Comparison of ENCODE assay signal across 5 fruit fly cellular contexts in genomic region chr3R:21269923-21270322, dm6.
TF ChIP-seq lines count a peak whose summit lies in the region.

Gene AP-2sigma, minus strand, starts transcription at chr3R:21270075.
Gene Idi, plus strand, starts transcription at chr3R:21270126.

- TF ChIP-seq CTCF in whole organism, embryonic (GFP tag; optimal IDR thresholded peaks at IDR 0.05; lab: Kevin White, UChicago): no peak

TF ChIP-seq in whole organism, adult, 20 proteins besides CTCF, POLR2A, EP300 and RAD21 (continues in another document):
- TF ChIP-seq toe (GFP tag; optimal IDR thresholded peaks at IDR 0.05; lab: Kevin White, UChicago) (no peak), pad (GFP tag; optimal IDR thresholded peaks at IDR 0.05; lab: Kevin White, UChicago) (peak; percentile 58), CG12768 (GFP tag; optimal IDR thresholded peaks at IDR 0.05; lab: Kevin White, UChicago) (peak; percentile 22), CG1620 (GFP tag; optimal IDR thresholded peaks at IDR 0.05; lab: Kevin White, UChicago) (peak; percentile 55), cnc (optimal IDR thresholded peaks at IDR 0.05; lab: Kevin White, UChicago) (no peak), Clk (GFP tag; optimal IDR thresholded peaks at IDR 0.05; lab: Kevin White, UChicago) (peak; percentile 47), CG14711 (tag; optimal IDR thresholded peaks at IDR 0.05; lab: Kevin White, UChicago) (peak; percentile 26), cic (GFP tag; optimal IDR thresholded peaks at IDR 0.05; lab: Kevin White, UChicago) (peak; percentile 63), Crg-1 (GFP tag; optimal IDR thresholded peaks at IDR 0.05; lab: Kevin White, UChicago) (peak; percentile 65), tj (GFP tag; optimal IDR thresholded peaks at IDR 0.05; lab: Kevin White, UChicago) (peak; percentile 26), ovo (GFP tag; optimal IDR thresholded peaks at IDR 0.05; lab: Kevin White, UChicago) (no peak), kay (GFP tag; lab: Kevin White, UChicago; ENCODE audit: borderline replicate concordance) (no peak), Mnt (GFP tag; optimal IDR thresholded peaks at IDR 0.05; lab: Kevin White, UChicago) (peak; percentile 55), CG7101 (tag; optimal IDR thresholded peaks at IDR 0.05; lab: Kevin White, UChicago) (peak; percentile 51), CG5204 (GFP tag; optimal IDR thresholded peaks at IDR 0.05; lab: Kevin White, UChicago) (no peak), Hr96 (GFP tag; optimal IDR thresholded peaks at IDR 0.05; lab: Kevin White, UChicago) (no peak), CG33017 (tag; optimal IDR thresholded peaks at IDR 0.05; lab: Kevin White, UChicago) (peak; percentile 11), bab1 (GFP tag; optimal IDR thresholded peaks at IDR 0.05; lab: Kevin White, UChicago) (peak; percentile 31)

TF ChIP-seq in whole organism, embryonic, 481 proteins besides CTCF, POLR2A, EP300 and RAD21 (continues in another document):
- no peak for TF ChIP-seq CG16779 (GFP tag; IDR thresholded peaks at IDR 0.05; lab: Robert Waterston, UW)
- peak; percentile 36 for TF ChIP-seq zfh2 (GFP tag; optimal IDR thresholded peaks at IDR 0.05; lab: Kevin White, UChicago)
- TF ChIP-seq tgo (GFP tag; IDR thresholded peaks at IDR 0.05; lab: Robert Waterston, UW): no peak
- TF ChIP-seq ab (GFP tag; optimal IDR thresholded peaks at IDR 0.05; lab: Kevin White, UChicago): no peak
- TF ChIP-seq pnt (GFP tag; optimal IDR thresholded peaks at IDR 0.05; lab: Kevin White, UChicago): no peak
- TF ChIP-seq Vsx1 (GFP tag; optimal IDR thresholded peaks at IDR 0.05; lab: Kevin White, UChicago): no peak
- TF ChIP-seq CG4424 (GFP tag; optimal IDR thresholded peaks at IDR 0.05; lab: Kevin White, UChicago): peak; percentile 9
- no peak for TF ChIP-seq grn (GFP tag; optimal IDR thresholded peaks at IDR 0.05; lab: Kevin White, UChicago)
- no peak for TF ChIP-seq sd (tag; optimal IDR thresholded peaks at IDR 0.05; lab: Kevin White, UChicago)
- no peak for TF ChIP-seq CG7745 (tag; optimal IDR thresholded peaks at IDR 0.05; lab: Kevin White, UChicago)
- TF ChIP-seq row (GFP tag; IDR thresholded peaks at IDR 0.05; lab: Robert Waterston, UW): peak; percentile 30; the same call in 1 of the 3 replicates
- no peak for TF ChIP-seq CG12299 (tag; optimal IDR thresholded peaks at IDR 0.05; lab: Kevin White, UChicago)
- TF ChIP-seq twi (tag; optimal IDR thresholded peaks at IDR 0.05; lab: Kevin White, UChicago): peak; percentile 3
- no peak for TF ChIP-seq CG8765 (GFP tag; IDR thresholded peaks at IDR 0.05; lab: Robert Waterston, UW)
- 0 out of 2 replicates have a peak, but pooled peaks have one; percentile 14 for TF ChIP-seq Scr (GFP tag; IDR thresholded peaks at IDR 0.05; lab: Robert Waterston, UW; ENCODE audit: partially characterized antibody)
- no peak for TF ChIP-seq CG18011 (GFP tag; optimal IDR thresholded peaks at IDR 0.05; lab: Kevin White, UChicago)
- TF ChIP-seq CHES-1-like (GFP tag; optimal IDR thresholded peaks at IDR 0.05; lab: Kevin White, UChicago): peak; percentile 63
- no peak for TF ChIP-seq Side (GFP tag; optimal IDR thresholded peaks at IDR 0.05; lab: Kevin White, UChicago)
- TF ChIP-seq CG11695 (GFP tag; IDR thresholded peaks at IDR 0.05; lab: Robert Waterston, UW): no peak

TF ChIP-seq in whole organism, prepupa, 60 proteins besides CTCF, POLR2A, EP300 and RAD21 (continues in another document):
- peak; percentile 23 for TF ChIP-seq achi (GFP tag; optimal IDR thresholded peaks at IDR 0.05; lab: Kevin White, UChicago)
- peak; percentile 84 for TF ChIP-seq svp (GFP tag; lab: Kevin White, UChicago)
- peak; percentile 61 for TF ChIP-seq Sox14 (GFP tag; optimal IDR thresholded peaks at IDR 0.05; lab: Kevin White, UChicago)
- TF ChIP-seq Ets21C (GFP tag; optimal IDR thresholded peaks at IDR 0.05; lab: Kevin White, UChicago): no peak
- TF ChIP-seq vri (GFP tag; optimal IDR thresholded peaks at IDR 0.05; lab: Kevin White, UChicago): peak; percentile 66
- TF ChIP-seq topi (GFP tag; optimal IDR thresholded peaks at IDR 0.05; lab: Kevin White, UChicago): peak; percentile 45
- no peak for TF ChIP-seq CG10631 (GFP tag; optimal IDR thresholded peaks at IDR 0.05; lab: Kevin White, UChicago)
- TF ChIP-seq CG31627 (GFP tag; optimal IDR thresholded peaks at IDR 0.05; lab: Kevin White, UChicago): peak; percentile 34
- no peak for TF ChIP-seq ss (GFP tag; optimal IDR thresholded peaks at IDR 0.05; lab: Kevin White, UChicago)
- TF ChIP-seq CG6854 (GFP tag; optimal IDR thresholded peaks at IDR 0.05; lab: Kevin White, UChicago): peak; percentile 44
- TF ChIP-seq cyc (GFP tag; optimal IDR thresholded peaks at IDR 0.05; lab: Kevin White, UChicago): peak; percentile 14
- no peak for TF ChIP-seq pdm3 (GFP tag; optimal IDR thresholded peaks at IDR 0.05; lab: Kevin White, UChicago)
- no peak for TF ChIP-seq CG10669 (GFP tag; optimal IDR thresholded peaks at IDR 0.05; lab: Kevin White, UChicago)
- peak; percentile 53; the same call in 2 of the 3 replicates for TF ChIP-seq CG6163 (GFP tag; IDR thresholded peaks at IDR 0.05; lab: Robert Waterston, UW)
- TF ChIP-seq CG3032 (tag; optimal IDR thresholded peaks at IDR 0.05; lab: Kevin White, UChicago): peak; percentile 14
- peak; percentile 44 for TF ChIP-seq CG1621 (tag; optimal IDR thresholded peaks at IDR 0.05; lab: Kevin White, UChicago)
- peak; percentile 1 for TF ChIP-seq dac (GFP tag; optimal IDR thresholded peaks at IDR 0.05; lab: Kevin White, UChicago)
- peak; percentile 82 for TF ChIP-seq fkh (GFP tag; optimal IDR thresholded peaks at IDR 0.05; lab: Kevin White, UChicago)
- peak; percentile 43 for TF ChIP-seq CG3919 (GFP tag; optimal IDR thresholded peaks at IDR 0.05; lab: Kevin White, UChicago)
- TF ChIP-seq Eip75B (GFP tag; optimal IDR thresholded peaks at IDR 0.05; lab: Kevin White, UChicago): peak; percentile 1

TF ChIP-seq in whole organism, pupa, 21 proteins besides CTCF, POLR2A, EP300 and RAD21:
- TF ChIP-seq CG10348 (GFP tag; IDR thresholded peaks at IDR 0.05; lab: Robert Waterston, UW): no peak
- 0 out of 2 replicates have a peak, but pooled peaks have one; percentile 23 for TF ChIP-seq CG12605 (GFP tag; IDR thresholded peaks at IDR 0.05; lab: Robert Waterston, UW)
- TF ChIP-seq CG4496 (GFP tag; IDR thresholded peaks at IDR 0.05; lab: Robert Waterston, UW): peak; percentile 52; the same call in 2 of the 3 replicates
- no peak for TF ChIP-seq Ets98B (GFP tag; IDR thresholded peaks at IDR 0.05; lab: Robert Waterston, UW)
- TF ChIP-seq CG17806 (tag; optimal IDR thresholded peaks at IDR 0.05; lab: Kevin White, UChicago): no peak
- peak; percentile 38 for TF ChIP-seq Snoo (tag; optimal IDR thresholded peaks at IDR 0.05; lab: Kevin White, UChicago)
- peak; percentile 51; the same call in 1 of the 3 replicates for TF ChIP-seq fd96Ca (GFP tag; IDR thresholded peaks at IDR 0.05; lab: Robert Waterston, UW)
- peak; percentile 12 for TF ChIP-seq EcR (GFP tag; optimal IDR thresholded peaks at IDR 0.05; lab: Kevin White, UChicago)

TF ChIP-seq in whole organism, wandering third instar larva, 38 proteins besides CTCF, POLR2A, EP300 and RAD21 (continues in another document):
- TF ChIP-seq Jra (GFP tag; optimal IDR thresholded peaks at IDR 0.05; lab: Kevin White, UChicago) (no peak), CG32264 (GFP tag; optimal IDR thresholded peaks at IDR 0.05; lab: Kevin White, UChicago) (no peak), woc (GFP tag; optimal IDR thresholded peaks at IDR 0.05; lab: Kevin White, UChicago) (no peak), dsf (GFP tag; optimal IDR thresholded peaks at IDR 0.05; lab: Kevin White, UChicago; ENCODE audit: borderline replicate concordance) (no peak), Vsx2 (GFP tag; optimal IDR thresholded peaks at IDR 0.05; lab: Kevin White, UChicago; ENCODE audit: partially characterized antibody) (no peak), pan (optimal IDR thresholded peaks at IDR 0.05; lab: Kevin White, UChicago) (no peak), CrebA (GFP tag; optimal IDR thresholded peaks at IDR 0.05; lab: Kevin White, UChicago; ENCODE audit: borderline replicate concordance) (no peak), ey (GFP tag; optimal IDR thresholded peaks at IDR 0.05; lab: Kevin White, UChicago) (no peak), Myc (optimal IDR thresholded peaks at IDR 0.05; lab: Kevin White, UChicago) (no peak), OdsH (GFP tag; optimal IDR thresholded peaks at IDR 0.05; lab: Kevin White, UChicago) (peak; percentile 4), dmrt93B (GFP tag; optimal IDR thresholded peaks at IDR 0.05; lab: Kevin White, UChicago) (no peak), Rel (GFP tag; optimal IDR thresholded peaks at IDR 0.05; lab: Kevin White, UChicago) (no peak), Rel (tag; optimal IDR thresholded peaks at IDR 0.05; lab: Kevin White, UChicago) (peak; percentile 48), Abd-B (GFP tag; optimal IDR thresholded peaks at IDR 0.05; lab: Kevin White, UChicago) (no peak), HLH106 (tag; optimal IDR thresholded peaks at IDR 0.05; lab: Kevin White, UChicago) (peak; percentile 32), Dif (GFP tag; optimal IDR thresholded peaks at IDR 0.05; lab: Kevin White, UChicago; ENCODE audit: partially characterized antibody) (peak; percentile 8), usp (GFP tag; optimal IDR thresholded peaks at IDR 0.05; lab: Kevin White, UChicago) (no peak), CG9705 (GFP tag; optimal IDR thresholded peaks at IDR 0.05; lab: Kevin White, UChicago) (no peak), Sp1 (GFP tag; optimal IDR thresholded peaks at IDR 0.05; lab: Kevin White, UChicago) (peak; percentile 30), Hr78 (GFP tag; optimal IDR thresholded peaks at IDR 0.05; lab: Kevin White, UChicago) (no peak), psq (GFP tag; optimal IDR thresholded peaks at IDR 0.05; lab: Kevin White, UChicago) (no peak), sv (GFP tag; optimal IDR thresholded peaks at IDR 0.05; lab: Kevin White, UChicago) (no peak), h (GFP tag; optimal IDR thresholded peaks at IDR 0.05; lab: Kevin White, UChicago) (peak; percentile 47), Hr83 (GFP tag; optimal IDR thresholded peaks at IDR 0.05; lab: Kevin White, UChicago; ENCODE audit: poor library complexity, severe bottlenecking) (peak; percentile 37), dl (GFP tag; optimal IDR thresholded peaks at IDR 0.05; lab: Kevin White, UChicago; ENCODE audit: insufficient read depth in 1 of 2, partially characterized antibody in 2 of 2) (no peak), GATAd (GFP tag; optimal IDR thresholded peaks at IDR 0.05; lab: Kevin White, UChicago) (no peak), Hnf4 (GFP tag; optimal IDR thresholded peaks at IDR 0.05; lab: Kevin White, UChicago) (peak; percentile 15), lola (GFP tag; optimal IDR thresholded peaks at IDR 0.05; lab: Kevin White, UChicago) (no peak), sage (GFP tag; optimal IDR thresholded peaks at IDR 0.05; lab: Kevin White, UChicago) (no peak), Mio (GFP tag; optimal IDR thresholded peaks at IDR 0.05; lab: Kevin White, UChicago) (no peak), jim (GFP tag; optimal IDR thresholded peaks at IDR 0.05; lab: Kevin White, UChicago) (no peak), rgr (GFP tag; optimal IDR thresholded peaks at IDR 0.05; lab: Kevin White, UChicago) (peak; percentile 57), Dfd (GFP tag; optimal IDR thresholded peaks at IDR 0.05; lab: Kevin White, UChicago) (no peak), tai (GFP tag; optimal IDR thresholded peaks at IDR 0.05; lab: Kevin White, UChicago) (no peak)
